Fruit fly (Drosophila melanogaster) whole organism, embryonic: ENCODE results near the gene SCaMC.

ENCODE experiments used
- CG11723 ChIP-seq: fragments of 200-800 bp; sonication (Bioruptor generic); optimal IDR thresholded peaks from 2 replicates; lab custom pipeline; 2017; ENCODE audit warnings: missing biosample characterization, mild to moderate bottlenecking, missing genetic modification characterization
- CG12155 ChIP-seq: fragments of 200-800 bp; sonication (Bioruptor generic); optimal IDR thresholded peaks from 3 replicates; lab custom pipeline; 2016; ENCODE audit warnings: missing biosample characterization, missing genetic modification characterization
- CG18764 ChIP-seq: fragments of 200-800 bp; sonication (Bioruptor generic); optimal IDR thresholded peaks from 3 replicates; lab custom pipeline; 2016; ENCODE audit warnings: missing biosample characterization, missing genetic modification characterization
- CG33557 ChIP-seq: fragments of 200-800 bp; sonication (Bioruptor generic); optimal IDR thresholded peaks from 2 replicates; lab custom pipeline; 2019; ENCODE audit warnings: missing biosample characterization, mild to moderate bottlenecking, missing genetic modification characterization, moderate library complexity
- CG3407 ChIP-seq: fragments of 200-800 bp; sonication (Bioruptor generic); optimal IDR thresholded peaks from 2 replicates; lab custom pipeline; 2018; ENCODE audit warnings: missing biosample characterization, mild to moderate bottlenecking, missing genetic modification characterization
- CG34224 ChIP-seq: fragments of 200-800 bp; sonication (Bioruptor generic); IDR thresholded peaks from 3 replicates; pipeline ENCODE4 v1.3.6; 2022; ENCODE audit warnings: missing biosample characterization, missing genetic modification characterization; ENCODE audit not compliant: partially characterized antibody
- CG34376 ChIP-seq: fragments of 200-800 bp; sonication (Bioruptor generic); optimal IDR thresholded peaks from 2 replicates; lab custom pipeline; 2018; ENCODE audit warnings: missing biosample characterization, mild to moderate bottlenecking, missing genetic modification characterization
- CG4730 ChIP-seq: fragments of 200-800 bp; sonication (Bioruptor generic); IDR thresholded peaks from 2 replicates; pipeline ENCODE4 v1.3.6; 2022; ENCODE audit warnings: missing biosample characterization, missing genetic modification characterization
- CG6791 ChIP-seq: fragments of 200-800 bp; sonication (Bioruptor generic); IDR thresholded peaks from 3 replicates; pipeline ENCODE4 v1.3.6; 2022; ENCODE audit warnings: missing biosample characterization, missing genetic modification characterization; ENCODE audit not compliant: partially characterized antibody
- CG9876 ChIP-seq: fragments of 200-800 bp; sonication (Bioruptor generic); optimal IDR thresholded peaks from 2 replicates; lab custom pipeline; 2016; ENCODE audit warnings: missing biosample characterization, missing genetic modification characterization
- Dip2 ChIP-seq: fragments of 200-800 bp; sonication (Bioruptor generic); IDR thresholded peaks from 2 replicates; pipeline ENCODE4 v1.3.6; 2022; ENCODE audit warnings: missing biosample characterization, missing genetic modification characterization
- Elba2 ChIP-seq: fragments of 200-800 bp; sonication (Bioruptor generic); optimal IDR thresholded peaks from 3 replicates; lab custom pipeline; 2016; ENCODE audit warnings: missing biosample characterization, missing genetic modification characterization
- Hey ChIP-seq: fragments of 200-800 bp; sonication (Bioruptor generic); optimal IDR thresholded peaks from 3 replicates; lab custom pipeline; 2018; ENCODE audit warnings: missing biosample characterization, mild to moderate bottlenecking, missing genetic modification characterization
- Kr ChIP-seq: fragments of 200-800 bp; sonication (Bioruptor generic); optimal IDR thresholded peaks from 2 replicates; lab custom pipeline; 2017; ENCODE audit warnings: missing biosample characterization, mild to moderate bottlenecking, missing genetic modification characterization
- Max ChIP-seq: fragments of 200-800 bp; sonication (Bioruptor generic); optimal IDR thresholded peaks from 2 replicates; lab custom pipeline; 2016; ENCODE audit warnings: missing biosample characterization, mild to moderate bottlenecking, missing genetic modification characterization
- Pdp1 ChIP-seq, 2 experiments: fragments of 200-800 bp; sonication (Bioruptor generic); optimal IDR thresholded peaks; 3 replicates each; lab custom pipeline; 2016; ENCODE audit warnings: missing biosample characterization in 2 of 2, missing genetic modification characterization in 2 of 2, mild to moderate bottlenecking in 1 of 2, moderate library complexity in 1 of 2
- Ravus ChIP-seq: fragments of 200-800 bp; sonication (Bioruptor generic); IDR thresholded peaks from 2 replicates; pipeline ENCODE4 v1.3.6; 2022; ENCODE audit warnings: missing biosample characterization, missing genetic modification characterization
- Sin3A ChIP-seq: fragments of >200 bp; optimal IDR thresholded peaks from 2 replicates; lab custom pipeline; 2018
- al ChIP-seq: fragments of 200-800 bp; sonication (Bioruptor generic); IDR thresholded peaks from 2 replicates; pipeline ENCODE4 v1.3.6; 2022; ENCODE audit warnings: missing biosample characterization, missing genetic modification characterization
- ash1 ChIP-seq: fragments of 200-800 bp; sonication (Bioruptor generic); optimal IDR thresholded peaks from 2 replicates; lab custom pipeline; 2018; ENCODE audit warnings: missing biosample characterization, mild to moderate bottlenecking, missing genetic modification characterization
- bab2 ChIP-seq: fragments of 200-800 bp; sonication (Bioruptor generic); optimal IDR thresholded peaks from 2 replicates; lab custom pipeline; 2016; ENCODE audit warnings: missing biosample characterization, missing genetic modification characterization
- bbx ChIP-seq: fragments of 200-800 bp; sonication (Bioruptor generic); IDR thresholded peaks from 2 replicates; pipeline ENCODE4 v1.3.6; 2022; ENCODE audit warnings: missing biosample characterization, missing genetic modification characterization; ENCODE audit not compliant: partially characterized antibody
- bsh ChIP-seq, 2 experiments: fragments of 200-800 bp; sonication (Bioruptor generic); optimal IDR thresholded peaks; 2 replicates each; lab custom pipeline; 2017 to 2018; ENCODE audit warnings: mild to moderate bottlenecking in 2 of 2, missing biosample characterization in 2 of 2, missing genetic modification characterization in 2 of 2, moderate library complexity in 1 of 2
- caup ChIP-seq: fragments of 200-800 bp; sonication (Bioruptor generic); optimal IDR thresholded peaks from 3 replicates; lab custom pipeline; 2017; ENCODE audit warnings: missing biosample characterization, mild to moderate bottlenecking, missing genetic modification characterization, moderate library complexity; ENCODE audit not compliant: severe bottlenecking
- cg ChIP-seq: fragments of 200-800 bp; sonication (Bioruptor generic); optimal IDR thresholded peaks from 3 replicates; lab custom pipeline; 2019; ENCODE audit warnings: missing biosample characterization, mild to moderate bottlenecking, missing genetic modification characterization, moderate library complexity
- chinmo ChIP-seq: fragments of 200-800 bp; sonication (Bioruptor generic); IDR thresholded peaks from 4 replicates; pipeline ENCODE4 v1.3.6; 2022; ENCODE audit warnings: missing biosample characterization, missing genetic modification characterization; ENCODE audit not compliant: partially characterized antibody
- chn ChIP-seq: fragments of 200-800 bp; sonication (Bioruptor generic); optimal IDR thresholded peaks from 2 replicates; lab custom pipeline; 2016; ENCODE audit warnings: missing biosample characterization, missing genetic modification characterization
- corto ChIP-seq: fragments of 200-800 bp; sonication (Bioruptor generic); optimal IDR thresholded peaks from 2 replicates; lab custom pipeline; 2016; ENCODE audit warnings: missing biosample characterization, mild to moderate bottlenecking, missing genetic modification characterization, moderate library complexity
- crol ChIP-seq: fragments of 200-800 bp; sonication (Bioruptor generic); IDR thresholded peaks from 2 replicates; pipeline ENCODE4 v1.3.6; 2022; ENCODE audit warnings: missing biosample characterization, missing genetic modification characterization
- cwo ChIP-seq: fragments of 200-800 bp; sonication (Bioruptor generic); optimal IDR thresholded peaks from 3 replicates; lab custom pipeline; 2017; ENCODE audit warnings: missing biosample characterization, missing genetic modification characterization, mild to moderate bottlenecking, moderate library complexity, missing genetic modification reagents
- exex ChIP-seq: fragments of 200-800 bp; sonication (Bioruptor generic); optimal IDR thresholded peaks from 4 replicates; lab custom pipeline; 2018; ENCODE audit warnings: missing biosample characterization, mild to moderate bottlenecking, missing genetic modification characterization, moderate library complexity
- inv ChIP-seq: fragments of 200-800 bp; sonication (Bioruptor generic); IDR thresholded peaks from 2 replicates; pipeline ENCODE4 v1.3.6; 2022; ENCODE audit warnings: missing biosample characterization, missing genetic modification characterization; ENCODE audit not compliant: partially characterized antibody
- lab ChIP-seq: fragments of 200-800 bp; sonication (Bioruptor generic); optimal IDR thresholded peaks from 3 replicates; lab custom pipeline; 2017; ENCODE audit warnings: missing biosample characterization, missing genetic modification characterization, mild to moderate bottlenecking, moderate library complexity, missing genetic modification reagents
- lbe ChIP-seq: fragments of 200-800 bp; sonication (Bioruptor generic); optimal IDR thresholded peaks from 2 replicates; lab custom pipeline; 2016; ENCODE audit warnings: missing biosample characterization, mild to moderate bottlenecking, missing genetic modification characterization
- p53 ChIP-seq: fragments of 200-800 bp; sonication (Bioruptor generic); optimal IDR thresholded peaks from 2 replicates; lab custom pipeline; 2016; ENCODE audit warnings: missing biosample characterization, missing genetic modification characterization
- prd ChIP-seq, 3 experiments: fragments of >200 bp in 2 of 3; fragments of 200-800 bp in 1 of 3; sonication (Bioruptor generic) in 1 of 3; optimal IDR thresholded peaks in 2 of 3; IDR thresholded peaks in 1 of 3; 2 replicates in 2 of 3; 3 replicates in 1 of 3; pipeline versions ENCODE4 v1.3.6 to Lab custom; 2017 to 2022; ENCODE audit warnings: missing biosample characterization in 1 of 3, missing genetic modification characterization in 1 of 3
- sens ChIP-seq: fragments of 200-800 bp; sonication (Bioruptor generic); peaks from one replicate; lab custom pipeline; 2016; ENCODE audit warnings: missing biosample characterization, missing genetic modification characterization
- wor ChIP-seq: fragments of 200-800 bp; sonication (Bioruptor generic); IDR thresholded peaks from 2 replicates; pipeline ENCODE4 v1.3.6; 2022; ENCODE audit warnings: missing biosample characterization, missing genetic modification characterization
- zen ChIP-seq: fragments of 200-800 bp; sonication (Bioruptor generic); optimal IDR thresholded peaks from 3 replicates; lab custom pipeline; 2018; ENCODE audit warnings: missing biosample characterization, mild to moderate bottlenecking, missing genetic modification characterization, moderate library complexity
- zfh1 ChIP-seq: fragments of 200-800 bp; sonication (Bioruptor generic); IDR thresholded peaks from 3 replicates; pipeline ENCODE4 v1.3.6; 2022; ENCODE audit warnings: missing biosample characterization, missing genetic modification characterization

The SCaMC gene

DNA sequence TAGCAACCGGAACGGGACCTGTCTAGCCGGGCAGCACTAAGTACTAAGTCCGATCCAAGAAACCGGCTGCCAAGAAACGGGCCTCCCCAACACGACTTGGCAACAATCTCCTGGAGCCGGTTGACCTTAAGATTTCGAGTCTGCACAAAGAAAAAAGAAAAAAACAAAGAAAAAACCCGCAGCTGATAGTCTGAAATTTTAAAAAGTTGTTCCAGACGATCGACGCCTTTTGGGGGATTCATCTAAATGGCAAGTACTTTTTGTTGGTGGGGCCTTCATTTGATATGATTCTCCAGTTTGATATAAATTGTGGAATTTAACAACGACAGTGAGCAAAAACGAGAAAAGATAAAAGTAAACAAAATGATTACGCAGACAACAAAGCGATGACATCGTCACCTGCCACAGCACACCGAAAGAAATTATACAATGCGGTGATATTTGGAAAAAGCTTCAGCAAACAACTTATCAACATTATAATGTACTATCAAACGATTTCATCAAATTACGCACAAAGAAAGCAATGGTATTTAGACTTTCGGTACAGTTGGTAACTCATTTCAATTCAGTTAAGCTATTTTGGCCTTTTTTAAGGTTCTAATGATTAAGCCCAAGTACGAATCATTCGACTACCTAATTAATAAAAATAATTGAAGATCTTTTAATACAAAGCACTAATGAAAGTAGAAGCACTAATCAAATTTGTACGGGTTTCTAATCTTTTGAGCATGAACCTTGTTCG lies 4.0 kb downstream of the SCaMC start:
- no peak for TF ChIP-seq CG4730 (GFP tag; lab: Robert Waterston, UW)
- TF ChIP-seq bab2: no peak
- TF ChIP-seq bbx (GFP tag; lab: Robert Waterston, UW): no peak
- TF ChIP-seq Dip2 (GFP tag; lab: Robert Waterston, UW): no peak
- no peak for TF ChIP-seq Max (GFP tag; lab: Kevin White, UChicago)
- no peak for TF ChIP-seq CG9876
- no peak for TF ChIP-seq inv
- TF ChIP-seq CG33557: no peak
- TF ChIP-seq cg (GFP tag; lab: Kevin White, UChicago): no peak
- no peak for TF ChIP-seq zen (tag; lab: Kevin White, UChicago)
- TF ChIP-seq caup: no peak
- TF ChIP-seq Pdp1 (GFP tag; optimal IDR thresholded peaks at IDR 0.05; lab: Kevin White, UChicago): peak in 1 of 2 experiments; percentile 19
- TF ChIP-seq CG34224 (GFP tag; lab: Robert Waterston, UW): 0 out of 3 replicates have a peak, but pooled peaks have one; percentile 13
- no peak for TF ChIP-seq Ravus (GFP tag; lab: Robert Waterston, UW)
- no peak for TF ChIP-seq CG3407 (GFP tag; lab: Kevin White, UChicago)
- no peak for TF ChIP-seq Hey
- TF ChIP-seq CG11723 (GFP tag; lab: Kevin White, UChicago): no peak
- no peak for TF ChIP-seq crol (GFP tag; lab: Robert Waterston, UW)
- no peak for TF ChIP-seq bsh (GFP tag; optimal IDR thresholded peaks at IDR 0.05; lab: Kevin White, UChicago)
- TF ChIP-seq CG18764 (GFP tag; lab: Kevin White, UChicago): no peak
- TF ChIP-seq wor (GFP tag; lab: Robert Waterston, UW): no peak
- TF ChIP-seq p53: no peak
- no peak for TF ChIP-seq zfh1 (GFP tag; lab: Robert Waterston, UW)
- no peak for TF ChIP-seq al (GFP tag; lab: Robert Waterston, UW)
- TF ChIP-seq CG6791 (GFP tag; lab: Robert Waterston, UW): no peak
- peak; percentile 53 for TF ChIP-seq corto (GFP tag; lab: Kevin White, UChicago)

- peak; percentile 6 for TF ChIP-seq corto (GFP tag; lab: Kevin White, UChicago)
- no peak for TF ChIP-seq chn
- no peak for TF ChIP-seq Kr (GFP tag; lab: Kevin White, UChicago)
- TF ChIP-seq exex (tag; lab: Kevin White, UChicago): peak; percentile 29
- no peak for TF ChIP-seq prd (optimal IDR thresholded peaks at IDR 0.05; lab: Kevin White, UChicago)
- 0 out of 3 replicates have a peak, but pooled peaks have one; percentile 0 for TF ChIP-seq prd (GFP tag; IDR thresholded peaks at IDR 0.05; lab: Robert Waterston, UW)
- no peak for TF ChIP-seq Elba2 (GFP tag; lab: Kevin White, UChicago)
- no peak for TF ChIP-seq CG12155 (GFP tag; lab: Kevin White, UChicago)
- TF ChIP-seq CG34376 (GFP tag; lab: Kevin White, UChicago): peak; percentile 40
- peak; percentile 18 for TF ChIP-seq lbe
- TF ChIP-seq ash1 (GFP tag; lab: Kevin White, UChicago): no peak
- no peak for TF ChIP-seq Sin3A (lab: Kevin White, UChicago)
- TF ChIP-seq lab: peak; percentile 25
- TF ChIP-seq cwo (GFP tag; lab: Kevin White, UChicago): peak; percentile 21
- 0 out of 4 replicates have a peak, but pooled peaks have one; percentile 55 for TF ChIP-seq chinmo (GFP tag; lab: Robert Waterston, UW)
- TF ChIP-seq sens: peak; percentile 22
Measured at dm6 chr3L:12409343-12410302, 5.0 kb downstream of the SCaMC start.
